Worm (Caenorhabditis elegans) whole organism, mixed stage, embryonic: ENCODE results near the gene R09B5.11.

Source experiments
- bed-3 ChIP-seq: fragments of 200-800 bp; sonication (Bioruptor generic); optimal IDR thresholded peaks from 3 replicates; lab custom pipeline; 2018; ENCODE audit warnings: mild to moderate bottlenecking, missing genetic modification characterization, moderate library complexity, missing compliant biosample characterization
- blmp-1 ChIP-seq: fragments of 150-350 bp; optimal IDR thresholded peaks from 2 replicates; lab custom pipeline; 2014; ENCODE audit warnings: missing biosample characterization, missing genetic modification characterization
- ceh-39 ChIP-seq: fragments of 150-350 bp; optimal IDR thresholded peaks from 2 replicates; lab custom pipeline; 2014; ENCODE audit warnings: missing biosample characterization, missing genetic modification characterization
- ceh-43 ChIP-seq: fragments of 200-800 bp; sonication (Bioruptor generic); optimal IDR thresholded peaks from 2 replicates; lab custom pipeline; 2018; ENCODE audit warnings: mild to moderate bottlenecking, missing genetic modification characterization, moderate library complexity, missing compliant biosample characterization
- ces-1 ChIP-seq: fragments of 150-350 bp; optimal IDR thresholded peaks from 2 replicates; lab custom pipeline; 2014; ENCODE audit warnings: missing biosample characterization, missing genetic modification reagents, missing genetic modification characterization
- cnd-1 ChIP-seq: fragments of 200-800 bp; sonication (Bioruptor generic); optimal IDR thresholded peaks from 2 replicates; lab custom pipeline; 2018; ENCODE audit warnings: mild to moderate bottlenecking, missing genetic modification characterization, missing compliant biosample characterization
- drap-1 ChIP-seq: fragments of 200-800 bp; sonication (Bioruptor generic); optimal IDR thresholded peaks from 3 replicates; lab custom pipeline; 2018; ENCODE audit warnings: mild to moderate bottlenecking, missing genetic modification characterization, missing compliant biosample characterization
- elt-3 ChIP-seq: fragments of 150-350 bp; optimal IDR thresholded peaks from 2 replicates; lab custom pipeline; 2014; ENCODE audit warnings: missing biosample characterization, missing genetic modification characterization
- flh-1 ChIP-seq: fragments of 200-800 bp; sonication (Bioruptor generic); optimal IDR thresholded peaks from 2 replicates; lab custom pipeline; 2018; ENCODE audit warnings: mild to moderate bottlenecking, missing genetic modification characterization, moderate library complexity, missing compliant biosample characterization
- ham-2 ChIP-seq: fragments of 200-800 bp; sonication (Bioruptor generic); optimal IDR thresholded peaks from 2 replicates; lab custom pipeline; 2018; ENCODE audit warnings: mild to moderate bottlenecking, missing genetic modification characterization, missing compliant biosample characterization
- hlh-1 ChIP-seq: fragments of 150-350 bp; optimal IDR thresholded peaks from 2 replicates; lab custom pipeline; 2014; ENCODE audit warnings: missing biosample characterization, missing genetic modification reagents, missing genetic modification characterization
- lin-13 ChIP-seq: fragments of 150-350 bp; optimal IDR thresholded peaks from 2 replicates; lab custom pipeline; 2014; ENCODE audit warnings: missing biosample characterization, missing genetic modification characterization
- lin-32 ChIP-seq: fragments of 200-800 bp; sonication (Bioruptor generic); optimal IDR thresholded peaks from 2 replicates; lab custom pipeline; 2018; ENCODE audit warnings: mild to moderate bottlenecking, missing genetic modification characterization, missing compliant biosample characterization
- lsy-2 ChIP-seq: fragments of 150-350 bp; optimal IDR thresholded peaks from 2 replicates; lab custom pipeline; 2014; ENCODE audit warnings: missing biosample characterization, missing genetic modification characterization
- mab-5 ChIP-seq: fragments of 150-350 bp; optimal IDR thresholded peaks from 2 replicates; lab custom pipeline; 2014; ENCODE audit warnings: missing biosample characterization, missing genetic modification characterization
- mep-1 ChIP-seq: fragments of 150-350 bp; optimal IDR thresholded peaks from 2 replicates; lab custom pipeline; 2017; ENCODE audit warnings: missing biosample characterization, missing genetic modification reagents, missing genetic modification characterization, inconsistent platforms
- mls-2 ChIP-seq: sonication (generic microtip); optimal IDR thresholded peaks from 2 replicates; lab custom pipeline; 2016; ENCODE audit warnings: mild to moderate bottlenecking, missing genetic modification characterization, moderate library complexity, missing compliant biosample characterization
- nhr-12 ChIP-seq: fragments of 150-350 bp; optimal IDR thresholded peaks from 2 replicates; lab custom pipeline; 2014; ENCODE audit warnings: missing biosample characterization, missing genetic modification characterization
- nhr-2 ChIP-seq: fragments of 150-350 bp; optimal IDR thresholded peaks from 2 replicates; lab custom pipeline; 2014; ENCODE audit warnings: missing biosample characterization, missing genetic modification characterization
- nhr-237 ChIP-seq: fragments of 150-350 bp; optimal IDR thresholded peaks from 2 replicates; lab custom pipeline; 2014; ENCODE audit warnings: missing biosample characterization, missing genetic modification characterization
- nhr-76 ChIP-seq: sonication (generic microtip); optimal IDR thresholded peaks from 2 replicates; lab custom pipeline; 2017; ENCODE audit warnings: missing biosample characterization, missing genetic modification characterization
- pha-4 ChIP-seq: fragments of 150-350 bp; optimal IDR thresholded peaks from 2 replicates; lab custom pipeline; 2018; ENCODE audit warnings: missing biosample characterization, missing genetic modification reagents, missing genetic modification characterization
- sem-2 ChIP-seq: fragments of 200-800 bp; sonication (Bioruptor generic); optimal IDR thresholded peaks from 2 replicates; lab custom pipeline; 2018; ENCODE audit warnings: mild to moderate bottlenecking, missing genetic modification characterization, missing compliant biosample characterization
- snpc-4 ChIP-seq: fragments of 150-350 bp; optimal IDR thresholded peaks from 2 replicates; lab custom pipeline; 2014; ENCODE audit warnings: missing biosample characterization, missing genetic modification characterization
- sptf-1 ChIP-seq: sonication (generic microtip); optimal IDR thresholded peaks from 2 replicates; lab custom pipeline; 2017; ENCODE audit warnings: mild to moderate bottlenecking, missing genetic modification characterization, moderate library complexity, missing compliant biosample characterization
- tbx-8 ChIP-seq: fragments of 200-800 bp; sonication (Bioruptor generic); optimal IDR thresholded peaks from 2 replicates; lab custom pipeline; 2018; ENCODE audit warnings: mild to moderate bottlenecking, missing genetic modification characterization, moderate library complexity, missing compliant biosample characterization
- unc-120 ChIP-seq: sonication (generic microtip); optimal IDR thresholded peaks from 2 replicates; lab custom pipeline; 2017; ENCODE audit warnings: missing genetic modification characterization, missing compliant biosample characterization; ENCODE audit not compliant: poor library complexity, severe bottlenecking
- unc-39 ChIP-seq: fragments of 150-350 bp; optimal IDR thresholded peaks from 2 replicates; lab custom pipeline; 2014; ENCODE audit warnings: missing biosample characterization, missing genetic modification characterization
- unc-62 ChIP-seq: fragments of 150-350 bp; optimal IDR thresholded peaks from 2 replicates; lab custom pipeline; 2014; ENCODE audit warnings: missing biosample characterization, missing genetic modification reagents, missing genetic modification characterization
- zip-8 ChIP-seq: fragments of 150-350 bp; optimal IDR thresholded peaks from 2 replicates; lab custom pipeline; 2014; ENCODE audit warnings: missing biosample characterization, missing genetic modification characterization

R09B5.11 gene

ce11 chrV:1411459-1411858 is 27.5 kb upstream of the R09B5.11 start, which contains the start of gene snt-5:
snt-5 (minus strand) TSS chrV:1411559.
- TF ChIP-seq snpc-4 (tag; lab: Kevin White, UChicago) (no peak), mab-5 (tag; lab: Kevin White, UChicago) (no peak), unc-62 (GFP tag; lab: Kevin White, UChicago) (no peak), ceh-43 (GFP tag; lab: Kevin White, UChicago) (no peak), lsy-2 (tag; lab: Kevin White, UChicago) (no peak)

- TF ChIP-seq bed-3 (GFP tag; lab: Kevin White, UChicago), result no peak
- no peak for TF ChIP-seq nhr-237 (tag; lab: Kevin White, UChicago)
- no peak for TF ChIP-seq elt-3 (tag; lab: Kevin White, UChicago)
- no peak for TF ChIP-seq cnd-1 (tag; lab: Kevin White, UChicago)
- no peak for TF ChIP-seq ceh-39 (tag; lab: Kevin White, UChicago)
- no peak for TF ChIP-seq snpc-4 (tag; lab: Kevin White, UChicago)
- TF ChIP-seq nhr-76 (tag; lab: Kevin White, UChicago), result no peak
- no peak for TF ChIP-seq lsy-2 (tag; lab: Kevin White, UChicago)
- TF ChIP-seq mls-2 (tag; lab: Kevin White, UChicago), result no peak
- TF ChIP-seq sptf-1 (tag; lab: Kevin White, UChicago), result no peak
- no peak for TF ChIP-seq drap-1 (GFP tag; lab: Kevin White, UChicago)
- no peak for TF ChIP-seq flh-1 (GFP tag; lab: Kevin White, UChicago)
- TF ChIP-seq lin-32 (GFP tag; lab: Kevin White, UChicago), result no peak
- TF ChIP-seq nhr-12 (tag; lab: Kevin White, UChicago), result no peak
- TF ChIP-seq ceh-43 (GFP tag; lab: Kevin White, UChicago), result no peak
- TF ChIP-seq unc-62 (GFP tag; lab: Kevin White, UChicago), result no peak
- no peak for TF ChIP-seq tbx-8
- no peak for TF ChIP-seq pha-4 (tag; lab: Kevin White, UChicago)
- TF ChIP-seq, all 35 proteins: peak for 0
Measured at ce11 chrV:1414615-1415433, 24.2 kb upstream of the R09B5.11 start.

ce11 chrV:1416154-1416553 is 22.9 kb upstream of the R09B5.11 start:
- TF ChIP-seq nhr-76 (tag; lab: Kevin White, UChicago) (no peak), drap-1 (GFP tag; lab: Kevin White, UChicago) (no peak), ceh-39 (tag; lab: Kevin White, UChicago) (no peak), nhr-237 (tag; lab: Kevin White, UChicago) (no peak), sem-2 (GFP tag; lab: Kevin White, UChicago) (no peak), zip-8 (tag; lab: Kevin White, UChicago) (no peak), lin-13 (no peak), unc-62 (GFP tag; lab: Kevin White, UChicago) (no peak), tbx-8 (no peak), unc-39 (no peak), blmp-1 (tag; lab: Kevin White, UChicago) (no peak), nhr-12 (tag; lab: Kevin White, UChicago) (no peak), nhr-2 (tag; lab: Kevin White, UChicago) (no peak), unc-120 (tag; lab: Kevin White, UChicago) (no peak), pha-4 (tag; lab: Kevin White, UChicago) (no peak), cnd-1 (tag; lab: Kevin White, UChicago) (no peak), hlh-1 (tag; lab: Kevin White, UChicago) (no peak)

ce11 chrV:1422269-1422668 is 16.7 kb upstream of the R09B5.11 start:
- TF ChIP-seq unc-39 (no peak), hlh-1 (tag; lab: Kevin White, UChicago) (no peak), pha-4 (tag; lab: Kevin White, UChicago) (no peak), ces-1 (GFP tag; lab: Kevin White, UChicago) (peak; percentile 55), lin-13 (no peak)

- TF ChIP-seq ham-2 (GFP tag; lab: Kevin White, UChicago) (peak; percentile 9), sptf-1 (tag; lab: Kevin White, UChicago) (peak; percentile 44), lin-32 (GFP tag; lab: Kevin White, UChicago) (no peak), mep-1 (tag; lab: Kevin White, UChicago) (no peak), snpc-4 (tag; lab: Kevin White, UChicago) (no peak), hlh-1 (tag; lab: Kevin White, UChicago) (no peak)
- TF ChIP-seq, all 35 proteins: peak for 2
Measured at ce11 chrV:1423338-1423737, 15.7 kb upstream of the R09B5.11 start.
